Worm (Caenorhabditis elegans) whole organism, L4 larva: ENCODE results near the gene C17H12.12.

Experiments used
- F26F4.8 ChIP-seq: fragments of 200-800 bp; sonication (Bioruptor generic); conservative IDR thresholded peaks from 2 replicates; pipeline ENCODE4 v1.3.6; 2022; ENCODE audit warnings: missing genetic modification characterization, missing compliant biosample characterization
- F37D6.2 ChIP-seq: sonication (generic microtip); optimal IDR thresholded peaks from 2 replicates; lab custom pipeline; 2016; ENCODE audit warnings: mild to moderate bottlenecking, missing genetic modification characterization, missing compliant biosample characterization
- F44E2.7 ChIP-seq: fragments of 200-800 bp; sonication (Bioruptor generic); IDR thresholded peaks from 2 replicates; pipeline ENCODE4 v2.1.2; 2022; ENCODE audit warnings: missing genetic modification characterization, missing compliant biosample characterization
- ZK546.5 ChIP-seq, 2 experiments: sonication (generic microtip); optimal IDR thresholded peaks; 2 replicates each; lab custom pipeline; 2017; ENCODE audit warnings: missing biosample characterization in 2 of 2, missing genetic modification characterization in 2 of 2
- aha-1 ChIP-seq: fragments of 150-350 bp; peaks from one replicate; lab custom pipeline; 2014; ENCODE audit warnings: missing biosample characterization, missing genetic modification characterization
- aly-2 ChIP-seq: sonication (generic microtip); optimal IDR thresholded peaks from 2 replicates; lab custom pipeline; 2018; ENCODE audit warnings: missing biosample characterization, missing genetic modification characterization
- ama-1 ChIP-seq: fragments of 150-350 bp; optimal IDR thresholded peaks from 2 replicates; lab custom pipeline; 2014; ENCODE audit warnings: inconsistent platforms, mixed read lengths
- ceh-20 ChIP-seq: fragments of 200-800 bp; sonication (Bioruptor generic); IDR thresholded peaks from 2 replicates; pipeline ENCODE4 v1.3.6; 2022; ENCODE audit warnings: missing genetic modification reagents, missing genetic modification characterization, missing compliant biosample characterization
- ceh-28 ChIP-seq: fragments of 150-350 bp; optimal IDR thresholded peaks from 2 replicates; lab custom pipeline; 2014; ENCODE audit warnings: missing biosample characterization, missing genetic modification reagents, missing genetic modification characterization
- ceh-62 ChIP-seq: sonication (generic microtip); optimal IDR thresholded peaks from 2 replicates; lab custom pipeline; 2017; ENCODE audit warnings: missing biosample characterization, missing genetic modification characterization
- ces-1 ChIP-seq: fragments of 150-350 bp; sonication (generic microtip); optimal IDR thresholded peaks from 4 replicates; lab custom pipeline; 2014; ENCODE audit warnings: missing biosample characterization, missing genetic modification reagents, missing genetic modification characterization
- daf-16 ChIP-seq, 3 experiments: sonication (generic microtip); optimal IDR thresholded peaks; 2 replicates each; lab custom pipeline; 2016 to 2017; ENCODE audit warnings: missing genetic modification characterization in 3 of 3, missing genetic modification reagents in 3 of 3, mild to moderate bottlenecking in 2 of 3, missing compliant biosample characterization in 2 of 3, missing biosample characterization in 1 of 3, moderate library complexity in 1 of 3
- daf-8 ChIP-seq: fragments of 200-800 bp; sonication (Bioruptor generic); IDR thresholded peaks from 2 replicates; pipeline ENCODE4 v1.3.6; 2022; ENCODE audit warnings: missing genetic modification characterization, missing compliant biosample characterization
- dve-1 ChIP-seq: sonication (generic microtip); optimal IDR thresholded peaks from 2 replicates; lab custom pipeline; 2017; ENCODE audit warnings: antibody characterized with exemption, mild to moderate bottlenecking, missing genetic modification characterization, missing compliant biosample characterization; ENCODE audit not compliant: insufficient read depth
- fkh-10 ChIP-seq: fragments of 150-350 bp; optimal IDR thresholded peaks from 2 replicates; lab custom pipeline; 2014; ENCODE audit warnings: missing biosample characterization, missing genetic modification reagents, missing genetic modification characterization
- fos-1 ChIP-seq: fragments of 150-350 bp; optimal IDR thresholded peaks from 2 replicates; lab custom pipeline; 2014; ENCODE audit warnings: missing biosample characterization, missing genetic modification characterization
- hif-1 ChIP-seq, 2 experiments: sonication (generic microtip); optimal IDR thresholded peaks; 2 replicates each; lab custom pipeline; 2016 to 2017; ENCODE audit warnings: missing compliant biosample characterization in 2 of 2, missing genetic modification characterization in 2 of 2, missing genetic modification reagents in 2 of 2, missing genotype in 2 of 2, mild to moderate bottlenecking in 1 of 2
- hlh-11 ChIP-seq: fragments of 200-800 bp; sonication (Bioruptor generic); optimal IDR thresholded peaks from 2 replicates; lab custom pipeline; 2018; ENCODE audit warnings: mild to moderate bottlenecking, missing genetic modification characterization, missing compliant biosample characterization
- hlh-30 ChIP-seq: sonication (generic microtip); optimal IDR thresholded peaks from 2 replicates; lab custom pipeline; 2017; ENCODE audit warnings: antibody characterized with exemption, mild to moderate bottlenecking, missing genetic modification characterization, missing compliant biosample characterization; ENCODE audit not compliant: insufficient read depth
- jun-1 ChIP-seq: fragments of 150-350 bp; optimal IDR thresholded peaks from 2 replicates; lab custom pipeline; 2014; ENCODE audit warnings: missing biosample characterization, missing genetic modification reagents, missing genetic modification characterization
- lin-15B ChIP-seq: fragments of 150-350 bp; sonication (generic microtip); optimal IDR thresholded peaks from 3 replicates; lab custom pipeline; 2014; ENCODE audit warnings: missing biosample characterization, missing genetic modification characterization
- lin-29 ChIP-seq: fragments of 200-800 bp; sonication (Bioruptor generic); IDR thresholded peaks from 2 replicates; pipeline ENCODE4 v1.3.6; 2022; ENCODE audit warnings: missing genetic modification reagents, missing genetic modification characterization, missing compliant biosample characterization
- madf-5 ChIP-seq, 2 experiments: fragments of 200-800 bp; sonication (Bioruptor generic); IDR thresholded peaks; 2 replicates each; pipeline ENCODE4 v1.3.6; 2022; ENCODE audit warnings: missing compliant biosample characterization in 2 of 2, missing genetic modification characterization in 2 of 2
- mdl-1 ChIP-seq, 2 experiments: fragments of 150-350 bp in 1 of 2; sonication (generic microtip) in 1 of 2; optimal IDR thresholded peaks; 2 replicates each; lab custom pipeline; 2014 to 2017; ENCODE audit warnings: missing biosample characterization in 2 of 2, missing genetic modification characterization in 2 of 2
- mep-1 ChIP-seq: fragments of 150-350 bp; sonication (generic microtip); optimal IDR thresholded peaks from 3 replicates; lab custom pipeline; 2014; ENCODE audit warnings: missing biosample characterization, missing genetic modification characterization
- mxl-3 ChIP-seq: fragments of 200-800 bp; sonication (Bioruptor generic); optimal IDR thresholded peaks from 2 replicates; lab custom pipeline; 2018; ENCODE audit warnings: mild to moderate bottlenecking, missing genetic modification characterization, missing compliant biosample characterization
- nhr-10 ChIP-seq: fragments of 150-350 bp; optimal IDR thresholded peaks from 2 replicates; lab custom pipeline; 2014; ENCODE audit warnings: missing biosample characterization, missing genetic modification characterization
- nhr-102 ChIP-seq: sonication (generic microtip); optimal IDR thresholded peaks from 2 replicates; lab custom pipeline; 2016; ENCODE audit warnings: mild to moderate bottlenecking, missing genetic modification characterization, moderate library complexity, missing compliant biosample characterization
- nhr-11 ChIP-seq: fragments of 150-350 bp; optimal IDR thresholded peaks from 2 replicates; lab custom pipeline; 2014; ENCODE audit warnings: missing biosample characterization, missing genetic modification characterization
- nhr-237 ChIP-seq: sonication (generic microtip); optimal IDR thresholded peaks from 2 replicates; lab custom pipeline; 2017; ENCODE audit warnings: missing biosample characterization, missing genetic modification characterization
- nhr-25 ChIP-seq: sonication (generic microtip); optimal IDR thresholded peaks from 2 replicates; lab custom pipeline; 2017; ENCODE audit warnings: missing genetic modification characterization, mild to moderate bottlenecking, missing compliant biosample characterization, antibody characterized with exemption, moderate library complexity, borderline replicate concordance; ENCODE audit not compliant: insufficient read depth
- nhr-28 ChIP-seq: fragments of 150-350 bp; optimal IDR thresholded peaks from 2 replicates; lab custom pipeline; 2014; ENCODE audit warnings: missing biosample characterization, missing genetic modification characterization
- nhr-42 ChIP-seq: fragments of 200-800 bp; sonication (Bioruptor generic); IDR thresholded peaks from 2 replicates; pipeline ENCODE4 v1.3.6; 2022; ENCODE audit warnings: missing genetic modification characterization, missing compliant biosample characterization
- nhr-48 ChIP-seq: sonication (generic microtip); optimal IDR thresholded peaks from 2 replicates; lab custom pipeline; 2016; ENCODE audit warnings: mild to moderate bottlenecking, missing genetic modification characterization, missing compliant biosample characterization
- rbr-2 ChIP-seq: sonication (generic microtip); optimal IDR thresholded peaks from 2 replicates; lab custom pipeline; 2016; ENCODE audit warnings: missing genotype, missing genetic modification characterization, missing compliant biosample characterization
- sdz-12 ChIP-seq: fragments of 200-800 bp; sonication (Bioruptor generic); optimal IDR thresholded peaks from 2 replicates; lab custom pipeline; 2018; ENCODE audit warnings: mild to moderate bottlenecking, missing genetic modification characterization, missing compliant biosample characterization
- skn-1 ChIP-seq: fragments of 150-350 bp; optimal IDR thresholded peaks from 2 replicates; lab custom pipeline; 2014; ENCODE audit warnings: missing biosample characterization, missing genetic modification characterization
- tag-97 ChIP-seq: fragments of 200-800 bp; sonication (Bioruptor generic); IDR thresholded peaks from 2 replicates; pipeline ENCODE4 v1.3.6; 2022; ENCODE audit warnings: missing genetic modification characterization, missing compliant biosample characterization
- tra-1 ChIP-seq: fragments of 200-800 bp; sonication (Bioruptor generic); IDR thresholded peaks from 2 replicates; pipeline ENCODE4 v1.3.6; 2022; ENCODE audit warnings: missing genetic modification reagents, missing genetic modification characterization, missing compliant biosample characterization
- unc-62 ChIP-seq, 3 experiments: fragments of 150-350 bp in 1 of 3; sonication (generic microtip); optimal IDR thresholded peaks in 2 of 3; peaks in 1 of 3; 1 replicate in 1 of 3; 2 replicates in 2 of 3; lab custom pipeline; 2014 to 2017; ENCODE audit warnings: missing biosample characterization in 3 of 3, missing genetic modification characterization in 3 of 3, missing genetic modification reagents in 3 of 3, missing genotype in 1 of 3
- zip-2 ChIP-seq: fragments of 150-350 bp; optimal IDR thresholded peaks from 2 replicates; lab custom pipeline; 2014; ENCODE audit warnings: missing biosample characterization, missing genetic modification characterization

The C17H12.12 gene

ce11 chrIV:6803294-6803693 is 7.6 kb downstream of the C17H12.12 start:
- TF ChIP-seq zip-2 (tag; lab: Kevin White, UChicago) = no peak
- TF ChIP-seq mep-1 (tag; lab: Kevin White, UChicago) = no peak
- TF ChIP-seq ama-1 (lab: Kevin White, UChicago) = no peak
- no peak for TF ChIP-seq hif-1 (tag; optimal IDR thresholded peaks at IDR 0.05; lab: Kevin White, UChicago)
- TF ChIP-seq hlh-11 (tag; lab: Kevin White, UChicago) = no peak
- TF ChIP-seq ceh-28 (tag; lab: Kevin White, UChicago) = no peak
- no peak for TF ChIP-seq unc-62 (GFP tag; optimal IDR thresholded peaks at IDR 0.05 in 1 of 2; lab: Kevin White, UChicago)
- no peak for TF ChIP-seq unc-62 (tag; optimal IDR thresholded peaks at IDR 0.05; lab: Kevin White, UChicago)
- no peak for TF ChIP-seq nhr-237 (tag; lab: Kevin White, UChicago)
- no peak for TF ChIP-seq jun-1
- no peak for TF ChIP-seq ceh-20 (GFP tag; lab: Robert Waterston, UW)
- no peak for TF ChIP-seq skn-1 (tag; lab: Kevin White, UChicago)
- TF ChIP-seq F37D6.2 (tag; lab: Kevin White, UChicago) = no peak
- TF ChIP-seq nhr-10 (tag; lab: Kevin White, UChicago) = no peak

ce11 chrIV:6803805-6804344 is 8.2 kb downstream of the C17H12.12 start:
- TF ChIP-seq hlh-30 (tag; lab: Kevin White, UChicago) (peak; percentile 37), nhr-28 (tag; lab: Kevin White, UChicago) (peak; percentile 3), daf-16 (GFP tag; optimal IDR thresholded peaks at IDR 0.05; lab: Kevin White, UChicago) (peak in 1 of 2 experiments; percentile 3), daf-16 (tag; optimal IDR thresholded peaks at IDR 0.05; lab: Kevin White, UChicago) (no peak), nhr-10 (tag; lab: Kevin White, UChicago) (no peak), fos-1 (tag; lab: Kevin White, UChicago) (peak; percentile 47), madf-5 (GFP tag; IDR thresholded peaks at IDR 0.05; lab: Robert Waterston, UW) (no peak)

ce11 chrIV:6804815-6805214 is 9.1 kb downstream of the C17H12.12 start, which contains the start of gene C17H12.37:
Gene C17H12.37 (plus strand): TSS chrIV:6805115.
- TF ChIP-seq nhr-42 (GFP tag; lab: Robert Waterston, UW) (no peak), unc-62 (GFP tag; optimal IDR thresholded peaks at IDR 0.05 in 1 of 2; lab: Kevin White, UChicago) (peak in 1 of 2 experiments; percentile 39), unc-62 (tag; optimal IDR thresholded peaks at IDR 0.05; lab: Kevin White, UChicago) (no peak), aha-1 (tag; lab: Kevin White, UChicago) (peak; percentile 14), nhr-48 (tag; lab: Kevin White, UChicago) (no peak)

ce11 chrIV:6806475-6807063 is 10.8 kb downstream of the C17H12.12 start, which contains the start of gene C17H12.10:
Gene C17H12.10 (plus strand): TSS chrIV:6806799.
- TF ChIP-seq mxl-3 (GFP tag; lab: Kevin White, UChicago) (no peak), ZK546.5 (tag; optimal IDR thresholded peaks at IDR 0.05; lab: Kevin White, UChicago) (no peak), nhr-28 (tag; lab: Kevin White, UChicago) (no peak), lin-15B (tag; lab: Kevin White, UChicago) (no peak), hlh-11 (tag; lab: Kevin White, UChicago) (no peak), daf-8 (GFP tag; lab: Robert Waterston, UW) (no peak), nhr-11 (peak; percentile 31), nhr-48 (tag; lab: Kevin White, UChicago) (no peak), nhr-25 (no peak), mdl-1 (tag; optimal IDR thresholded peaks at IDR 0.05; lab: Kevin White, UChicago) (peak in 1 of 2 experiments; percentile 2), nhr-102 (tag; lab: Kevin White, UChicago) (no peak), tra-1 (GFP tag; lab: Robert Waterston, UW) (no peak), mep-1 (tag; lab: Kevin White, UChicago) (peak; percentile 46), sdz-12 (GFP tag; lab: Kevin White, UChicago) (no peak), unc-62 (GFP tag; optimal IDR thresholded peaks at IDR 0.05 in 1 of 2; lab: Kevin White, UChicago) (peak in 1 of 2 experiments; percentile 53), unc-62 (tag; optimal IDR thresholded peaks at IDR 0.05; lab: Kevin White, UChicago) (no peak), fos-1 (tag; lab: Kevin White, UChicago) (no peak), dve-1 (tag; lab: Kevin White, UChicago) (no peak), rbr-2 (tag; lab: Kevin White, UChicago) (peak; percentile 44), F26F4.8 (GFP tag; lab: Robert Waterston, UW) (no peak), tag-97 (GFP tag; lab: Robert Waterston, UW) (no peak), ceh-62 (tag; lab: Kevin White, UChicago) (no peak), F44E2.7 (GFP tag; lab: Robert Waterston, UW) (no peak), lin-29 (GFP tag; lab: Robert Waterston, UW) (no peak), aly-2 (no peak), nhr-237 (tag; lab: Kevin White, UChicago) (no peak), fkh-10 (GFP tag; lab: Kevin White, UChicago) (peak; percentile 37), aha-1 (tag; lab: Kevin White, UChicago) (peak; percentile 44), ces-1 (peak; percentile 70)
